Fruit fly (Drosophila melanogaster) whole organism, larva: ENCODE data around the gene CG9254.

Experiments used
- noc ChIP-seq: fragments of 200-800 bp; sonication (Bioruptor generic); optimal IDR thresholded peaks from 3 replicates; lab custom pipeline; 2019; ENCODE audit warnings: missing biosample characterization, mild to moderate bottlenecking, missing genetic modification characterization, moderate library complexity

Gene CG9254

dm6 chr2L:13597136-13597615, at the start of gene CG9254:
TSS of gene CG9254 (minus strand) at chr2L:13597186.
- TF ChIP-seq noc: no peak

- TF ChIP-seq noc: no peak
These were observed 45.2 kb upstream of the CG9254 start, which contains the start of gene ics for dm6 chr2L:13641887-13642826. TSS of gene ics (minus strand) at chr2L:13642602.

dm6 chr2L:13641046-13641445, 44.1 kb upstream of the CG9254 start:
- TF ChIP-seq noc: no peak

- no peak for TF ChIP-seq noc
These were observed 43.5 kb upstream of the CG9254 start for dm6 chr2L:13640502-13640949.

- TF ChIP-seq noc: no peak
These were observed 33.0 kb upstream of the CG9254 start for dm6 chr2L:13629943-13630342.

dm6 chr2L:13615617-13616016, 18.6 kb upstream of the CG9254 start:
- no peak for TF ChIP-seq noc

dm6 chr2L:13613720-13614119, 16.7 kb upstream of the CG9254 start:
- no peak for TF ChIP-seq noc

- TF ChIP-seq noc: no peak
These were observed 14.9 kb upstream of the CG9254 start for dm6 chr2L:13611860-13612259.

- no peak for TF ChIP-seq noc
These were observed 5.6 kb downstream of the CG9254 start for dm6 chr2L:13591393-13591792.

dm6 chr2L:13586655-13587054, 10.3 kb downstream of the CG9254 start:
- no peak for TF ChIP-seq noc

- TF ChIP-seq noc: no peak
These were observed 25.1 kb downstream of the CG9254 start for dm6 chr2L:13571791-13572451.

- no peak for TF ChIP-seq noc
These were observed 26.0 kb downstream of the CG9254 start for dm6 chr2L:13570982-13571426.

- no peak for TF ChIP-seq noc
These were observed 27.0 kb downstream of the CG9254 start for dm6 chr2L:13570016-13570415.

- no peak for TF ChIP-seq noc
These were observed 28.0 kb downstream of the CG9254 start for dm6 chr2L:13568938-13569337.

dm6 chr2L:13555397-13555796, 41.6 kb downstream of the CG9254 start:
- TF ChIP-seq noc: no peak

- TF ChIP-seq noc: no peak
These were observed 42.3 kb downstream of the CG9254 start for dm6 chr2L:13554547-13555159.

dm6 chr2L:13552686-13553085, 44.3 kb downstream of the CG9254 start:
- no peak for TF ChIP-seq noc
